Fruit fly (Drosophila melanogaster) whole organism, embryonic: Measurements from ENCODE around the gene CG14219.

Experiments used
- CG12659 ChIP-seq: fragments of 200-800 bp; sonication (Bioruptor generic); optimal IDR thresholded peaks from 3 replicates; lab custom pipeline; 2017; ENCODE audit warnings: mild to moderate bottlenecking, missing biosample characterization, missing genetic modification reagents, missing genetic modification characterization
- CG1602 ChIP-seq: fragments of 200-800 bp; sonication (Bioruptor generic); optimal IDR thresholded peaks from 3 replicates; lab custom pipeline; 2016; ENCODE audit warnings: missing biosample characterization, missing genetic modification characterization
- CG1647 ChIP-seq: fragments of 200-800 bp; sonication (Bioruptor generic); optimal IDR thresholded peaks from 3 replicates; lab custom pipeline; 2016; ENCODE audit warnings: missing biosample characterization, missing genetic modification characterization
- CG16863 ChIP-seq: fragments of 200-800 bp; sonication (Bioruptor generic); optimal IDR thresholded peaks from 3 replicates; lab custom pipeline; 2016; ENCODE audit warnings: missing biosample characterization, missing genetic modification characterization
- CG17186 ChIP-seq: fragments of 200-800 bp; sonication (Bioruptor generic); optimal IDR thresholded peaks from 3 replicates; lab custom pipeline; 2017; ENCODE audit warnings: missing biosample characterization, missing genetic modification reagents, missing genetic modification characterization
- CG17385 ChIP-seq: fragments of 200-800 bp; sonication (Bioruptor generic); optimal IDR thresholded peaks from 3 replicates; lab custom pipeline; 2018; ENCODE audit warnings: missing biosample characterization, mild to moderate bottlenecking, missing genetic modification characterization
- CG2678 ChIP-seq: fragments of 200-800 bp; sonication (Bioruptor generic); optimal IDR thresholded peaks from 3 replicates; lab custom pipeline; 2019; ENCODE audit warnings: missing biosample characterization, mild to moderate bottlenecking, missing genetic modification characterization, moderate library complexity
- CG2712 ChIP-seq: fragments of 200-800 bp; optimal IDR thresholded peaks from 3 replicates; lab custom pipeline; 2019; ENCODE audit warnings: missing biosample characterization, mild to moderate bottlenecking, missing genetic modification characterization, moderate library complexity
- CG33557 ChIP-seq: fragments of 200-800 bp; sonication (Bioruptor generic); optimal IDR thresholded peaks from 2 replicates; lab custom pipeline; 2019; ENCODE audit warnings: missing biosample characterization, mild to moderate bottlenecking, missing genetic modification characterization, moderate library complexity
- CG34224 ChIP-seq: fragments of 200-800 bp; sonication (Bioruptor generic); IDR thresholded peaks from 3 replicates; pipeline ENCODE4 v1.3.6; 2022; ENCODE audit warnings: missing biosample characterization, missing genetic modification characterization; ENCODE audit not compliant: partially characterized antibody
- CG3847 ChIP-seq: fragments of 200-800 bp; sonication (Bioruptor generic); IDR thresholded peaks from 2 replicates; pipeline ENCODE4 v1.3.6; 2022; ENCODE audit warnings: missing biosample characterization, missing genetic modification characterization
- CG4282 ChIP-seq: fragments of 200-800 bp; sonication (Bioruptor generic); optimal IDR thresholded peaks from 2 replicates; lab custom pipeline; 2016; ENCODE audit warnings: missing biosample characterization, missing genetic modification characterization
- CG43689 ChIP-seq: fragments of 200-800 bp; sonication (Bioruptor generic); IDR thresholded peaks from 2 replicates; pipeline ENCODE4 v1.3.6; 2022; ENCODE audit warnings: missing biosample characterization, missing genetic modification characterization
- CG4820 ChIP-seq: fragments of 200-800 bp; sonication (Bioruptor generic); optimal IDR thresholded peaks from 3 replicates; lab custom pipeline; 2016; ENCODE audit warnings: missing biosample characterization, missing genetic modification characterization
- CG6683 ChIP-seq: fragments of 200-800 bp; sonication (Bioruptor generic); optimal IDR thresholded peaks from 2 replicates; lab custom pipeline; 2017; ENCODE audit warnings: missing biosample characterization, mild to moderate bottlenecking, missing genetic modification characterization, missing genetic modification reagents
- CG6689 ChIP-seq: fragments of 200-800 bp; sonication (Bioruptor generic); IDR thresholded peaks from 2 replicates; pipeline ENCODE4 v1.3.6; 2022; ENCODE audit warnings: missing biosample characterization, missing genetic modification characterization
- CG7987 ChIP-seq: fragments of 200-800 bp; sonication (Bioruptor generic); optimal IDR thresholded peaks from 2 replicates; lab custom pipeline; 2018; ENCODE audit warnings: missing biosample characterization, mild to moderate bottlenecking, missing genetic modification characterization, moderate library complexity
- CG9876 ChIP-seq: fragments of 200-800 bp; sonication (Bioruptor generic); optimal IDR thresholded peaks from 2 replicates; lab custom pipeline; 2016; ENCODE audit warnings: missing biosample characterization, missing genetic modification characterization
- CHES-1-like ChIP-seq: fragments of 200-800 bp; sonication (Bioruptor generic); optimal IDR thresholded peaks from 2 replicates; lab custom pipeline; 2016; ENCODE audit warnings: missing biosample characterization, missing genetic modification characterization
- Dll ChIP-seq: fragments of 200-800 bp; sonication (Bioruptor generic); IDR thresholded peaks from 4 replicates; pipeline ENCODE4 v1.3.6; 2022; ENCODE audit warnings: missing biosample characterization, missing genetic modification characterization; ENCODE audit not compliant: partially characterized antibody
- Dref ChIP-seq: fragments of 200-800 bp; sonication (Bioruptor generic); IDR thresholded peaks from 2 replicates; pipeline ENCODE4 v1.3.6; 2022; ENCODE audit warnings: missing biosample characterization, missing genetic modification characterization
- Ets65A ChIP-seq: fragments of 200-800 bp; sonication (Bioruptor generic); peaks from one replicate; lab custom pipeline; 2016; ENCODE audit warnings: missing biosample characterization, missing genetic modification characterization
- Ets97D ChIP-seq: fragments of 200-800 bp; sonication (Bioruptor generic); optimal IDR thresholded peaks from 3 replicates; lab custom pipeline; 2016; ENCODE audit warnings: missing biosample characterization, missing genetic modification characterization
- Fer3 ChIP-seq: fragments of 200-800 bp; sonication (Bioruptor generic); optimal IDR thresholded peaks from 2 replicates; lab custom pipeline; 2018; ENCODE audit warnings: missing biosample characterization, mild to moderate bottlenecking, missing genetic modification characterization, moderate library complexity
- H2.0 ChIP-seq: fragments of 200-800 bp; sonication (Bioruptor generic); IDR thresholded peaks from 2 replicates; pipeline ENCODE4 v1.3.6; 2022; ENCODE audit warnings: missing biosample characterization, missing genetic modification characterization
- HLH4C ChIP-seq: fragments of 200-800 bp; sonication (Bioruptor generic); IDR thresholded peaks from 3 replicates; pipeline ENCODE4 v1.3.6; 2022; ENCODE audit warnings: missing biosample characterization, missing genetic modification characterization; ENCODE audit not compliant: partially characterized antibody
- HmgD ChIP-seq: fragments of 200-800 bp; sonication (Bioruptor generic); optimal IDR thresholded peaks from 3 replicates; lab custom pipeline; 2016; ENCODE audit warnings: missing biosample characterization, missing genetic modification characterization
- Hr39 ChIP-seq: fragments of >200 bp; optimal IDR thresholded peaks from 2 replicates; lab custom pipeline; 2017
- Lhr ChIP-seq: fragments of 200-800 bp; sonication (Bioruptor generic); optimal IDR thresholded peaks from 3 replicates; lab custom pipeline; 2017; ENCODE audit warnings: mild to moderate bottlenecking, missing biosample characterization, missing genetic modification reagents, missing genetic modification characterization
- NFAT ChIP-seq: fragments of 200-800 bp; sonication (Bioruptor generic); IDR thresholded peaks from 2 replicates; pipeline ENCODE4 v1.3.6; 2022; ENCODE audit warnings: missing biosample characterization, missing genetic modification characterization
- Nf-YA ChIP-seq: fragments of 200-800 bp; sonication (Bioruptor generic); IDR thresholded peaks from 2 replicates; pipeline ENCODE4 v1.3.6; 2022; ENCODE audit warnings: missing biosample characterization, missing genetic modification characterization
- Pdp1 ChIP-seq, 2 experiments: fragments of 200-800 bp; sonication (Bioruptor generic); optimal IDR thresholded peaks; 3 replicates each; lab custom pipeline; 2016; ENCODE audit warnings: missing biosample characterization in 2 of 2, missing genetic modification characterization in 2 of 2, mild to moderate bottlenecking in 1 of 2, moderate library complexity in 1 of 2
- Side ChIP-seq: fragments of 200-800 bp; sonication (Bioruptor generic); optimal IDR thresholded peaks from 2 replicates; lab custom pipeline; 2016; ENCODE audit warnings: missing biosample characterization, missing genetic modification characterization
- Sox102F ChIP-seq: fragments of 200-800 bp; sonication (Bioruptor generic); optimal IDR thresholded peaks from 2 replicates; lab custom pipeline; 2018; ENCODE audit warnings: missing biosample characterization, mild to moderate bottlenecking, missing genetic modification characterization, moderate library complexity
- ara ChIP-seq: fragments of 200-800 bp; sonication (Bioruptor generic); IDR thresholded peaks from 2 replicates; pipeline ENCODE4 v1.3.6; 2022; ENCODE audit warnings: missing biosample characterization, missing genetic modification characterization
- bcd ChIP-seq: fragments of 200-800 bp; sonication (Bioruptor generic); optimal IDR thresholded peaks from 2 replicates; lab custom pipeline; 2017; ENCODE audit warnings: missing biosample characterization, mild to moderate bottlenecking, missing genetic modification characterization
- eve ChIP-seq, 2 experiments: fragments of >200 bp; optimal IDR thresholded peaks; 2 replicates each; lab custom pipeline; 2017; ENCODE audit warnings: missing biosample characterization in 2 of 2, missing genetic modification characterization in 2 of 2
- fd96Cb ChIP-seq: fragments of 200-800 bp; sonication (Bioruptor generic); optimal IDR thresholded peaks from 2 replicates; lab custom pipeline; 2018; ENCODE audit warnings: missing biosample characterization, mild to moderate bottlenecking, missing genetic modification characterization, moderate library complexity
- gfzf ChIP-seq: fragments of 200-800 bp; sonication (Bioruptor generic); optimal IDR thresholded peaks from 2 replicates; lab custom pipeline; 2016; ENCODE audit warnings: missing biosample characterization, mild to moderate bottlenecking, missing genetic modification characterization, moderate library complexity
- hb ChIP-seq: fragments of 200-800 bp; sonication (Bioruptor generic); IDR thresholded peaks from 3 replicates; pipeline ENCODE4 v1.3.6; 2022; ENCODE audit warnings: missing biosample characterization, missing genetic modification characterization; ENCODE audit not compliant: partially characterized antibody
- ind ChIP-seq: fragments of 200-800 bp; sonication (Bioruptor generic); optimal IDR thresholded peaks from 3 replicates; lab custom pipeline; 2016; ENCODE audit warnings: missing biosample characterization, missing genetic modification characterization
- insv ChIP-seq, 2 experiments: fragments of 200-800 bp; sonication (Bioruptor generic); optimal IDR thresholded peaks; 3 replicates each; lab custom pipeline; 2016 to 2018; ENCODE audit warnings: missing biosample characterization in 2 of 2, missing genetic modification characterization in 2 of 2
- inv ChIP-seq: fragments of 200-800 bp; sonication (Bioruptor generic); IDR thresholded peaks from 2 replicates; pipeline ENCODE4 v1.3.6; 2022; ENCODE audit warnings: missing biosample characterization, missing genetic modification characterization; ENCODE audit not compliant: partially characterized antibody
- jing ChIP-seq: fragments of 200-800 bp; sonication (Bioruptor generic); optimal IDR thresholded peaks from 2 replicates; lab custom pipeline; 2018; ENCODE audit warnings: missing biosample characterization, mild to moderate bottlenecking, missing genetic modification characterization
- lbe ChIP-seq: fragments of 200-800 bp; sonication (Bioruptor generic); optimal IDR thresholded peaks from 2 replicates; lab custom pipeline; 2016; ENCODE audit warnings: missing biosample characterization, mild to moderate bottlenecking, missing genetic modification characterization
- mld ChIP-seq: fragments of 200-800 bp; sonication (Bioruptor generic); IDR thresholded peaks from 3 replicates; pipeline ENCODE4 v1.3.6; 2022; ENCODE audit warnings: missing biosample characterization, missing genetic modification characterization; ENCODE audit not compliant: partially characterized antibody
- pros ChIP-seq: fragments of 200-800 bp; sonication (Bioruptor generic); optimal IDR thresholded peaks from 3 replicates; lab custom pipeline; 2019; ENCODE audit warnings: missing biosample characterization, mild to moderate bottlenecking, missing genetic modification characterization, moderate library complexity
- repo ChIP-seq: fragments of 200-800 bp; sonication (Bioruptor generic); optimal IDR thresholded peaks from 2 replicates; lab custom pipeline; 2016; ENCODE audit warnings: missing biosample characterization, missing genetic modification characterization
- ttk ChIP-seq: fragments of 200-800 bp; sonication (Bioruptor generic); IDR thresholded peaks from 2 replicates; pipeline ENCODE4 v2.1.2; 2022; ENCODE audit warnings: missing biosample characterization, missing genetic modification characterization
- unc-4 ChIP-seq: fragments of 200-800 bp; sonication (Bioruptor generic); IDR thresholded peaks from 2 replicates; pipeline ENCODE4 v1.3.6; 2022; ENCODE audit warnings: missing biosample characterization, missing genetic modification characterization; ENCODE audit not compliant: partially characterized antibody

The CG14219 gene

DNA sequence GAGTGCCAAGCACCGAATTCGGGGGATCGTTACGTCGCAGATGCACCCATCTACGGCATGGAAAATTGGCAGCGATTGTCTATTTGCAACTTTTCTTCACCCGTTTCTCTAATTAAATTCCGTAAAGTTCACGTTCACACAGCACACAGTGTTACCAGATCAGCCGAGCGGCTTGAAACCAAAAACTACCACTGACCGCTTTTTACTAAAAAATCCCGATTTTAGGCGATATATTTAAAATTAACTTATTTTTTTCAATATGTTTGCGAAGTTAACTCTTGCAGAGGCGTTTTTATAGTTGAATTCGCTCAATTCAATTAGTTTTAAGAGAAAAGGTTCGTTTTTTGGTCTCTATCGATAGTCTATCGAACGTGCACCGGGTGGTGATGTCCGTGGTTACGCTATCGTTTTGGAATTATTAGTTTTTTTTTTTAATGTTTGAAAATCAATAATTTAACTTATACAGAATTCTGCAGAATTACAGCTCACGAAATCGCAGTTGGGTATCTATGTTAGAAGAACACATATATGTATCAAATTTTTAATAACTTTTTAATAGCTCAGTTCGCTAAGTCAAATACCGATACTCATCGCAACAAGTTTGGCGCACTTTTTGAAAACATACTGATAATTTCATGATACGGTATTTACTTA lies 10.2 kb downstream of the CG14219 start, which contains the start of gene Tao (continued):
- TF ChIP-seq ara (GFP tag; lab: Robert Waterston, UW) (no peak), CG4282 (GFP tag; lab: Kevin White, UChicago) (no peak), fd96Cb (no peak), jing (no peak), gfzf (GFP tag; lab: Kevin White, UChicago) (peak; percentile 78), insv (GFP tag; optimal IDR thresholded peaks at IDR 0.05; lab: Kevin White, UChicago) (no peak), CG12659 (GFP tag; lab: Kevin White, UChicago) (peak; percentile 12), Sox102F (GFP tag; lab: Kevin White, UChicago) (no peak), H2.0 (no peak), CG3847 (0 out of 2 replicates have a peak, but pooled peaks have one; percentile 19), CG2678 (no peak), HLH4C (GFP tag; lab: Robert Waterston, UW) (peak; percentile 83), CG17385 (no peak), Ets97D (GFP tag; lab: Kevin White, UChicago) (peak; percentile 82), CG7987 (no peak), Lhr (GFP tag; lab: Kevin White, UChicago) (no peak), CG6689 (GFP tag; lab: Robert Waterston, UW) (no peak), unc-4 (GFP tag; lab: Robert Waterston, UW) (peak; percentile 81), CG6683 (GFP tag; lab: Kevin White, UChicago) (no peak), Ets65A (peak; percentile 75), NFAT (GFP tag; lab: Robert Waterston, UW) (no peak), Dll (GFP tag; lab: Robert Waterston, UW) (peak; percentile 91), Pdp1 (GFP tag; optimal IDR thresholded peaks at IDR 0.05; lab: Kevin White, UChicago) (peak in 1 of 2 experiments; percentile 10), ttk (GFP tag; lab: Robert Waterston, UW) (no peak), CG2712 (no peak), CG33557 (GFP tag; lab: Kevin White, UChicago) (no peak), CG4820 (GFP tag; lab: Kevin White, UChicago) (no peak), pros (GFP tag; lab: Kevin White, UChicago) (no peak), CG16863 (GFP tag; lab: Kevin White, UChicago) (no peak), bcd (no peak), inv (GFP tag; lab: Robert Waterston, UW) (peak; percentile 87), lbe (GFP tag; lab: Kevin White, UChicago) (no peak), mld (peak; percentile 54; the same call in 1 of the 3 replicates), Nf-YA (GFP tag; lab: Robert Waterston, UW) (no peak), HmgD (no peak), Fer3 (tag; lab: Kevin White, UChicago) (no peak), CG1647 (GFP tag; lab: Kevin White, UChicago) (no peak), Hr39 (lab: Kevin White, UChicago) (no peak), CG1602 (no peak), eve (GFP tag; optimal IDR thresholded peaks at IDR 0.05; lab: Kevin White, UChicago) (no peak), CG34224 (peak; percentile 82), hb (GFP tag; lab: Robert Waterston, UW) (peak; percentile 86), Side (GFP tag; lab: Kevin White, UChicago) (no peak), repo (GFP tag; lab: Kevin White, UChicago) (no peak), CG9876 (no peak), CG17186 (GFP tag; lab: Kevin White, UChicago) (no peak), Dref (peak; percentile 55), CHES-1-like (GFP tag; lab: Kevin White, UChicago) (no peak), ind (GFP tag; lab: Kevin White, UChicago) (no peak), CG43689 (GFP tag; lab: Robert Waterston, UW) (no peak)
